Worm (Caenorhabditis elegans) whole organism, mixed stage, embryonic: Measurements from ENCODE around the gene tofu-7.

Experiments
- M03D4.4 ChIP-seq: sonication (generic microtip); optimal IDR thresholded peaks from 2 replicates; lab custom pipeline; 2017; ENCODE audit warnings: mild to moderate bottlenecking, missing genetic modification characterization, missing compliant biosample characterization
- bed-3 ChIP-seq: fragments of 200-800 bp; sonication (Bioruptor generic); optimal IDR thresholded peaks from 3 replicates; lab custom pipeline; 2018; ENCODE audit warnings: mild to moderate bottlenecking, missing genetic modification characterization, moderate library complexity, missing compliant biosample characterization
- blmp-1 ChIP-seq: fragments of 150-350 bp; optimal IDR thresholded peaks from 2 replicates; lab custom pipeline; 2014; ENCODE audit warnings: missing biosample characterization, missing genetic modification characterization
- ceh-39 ChIP-seq: fragments of 150-350 bp; optimal IDR thresholded peaks from 2 replicates; lab custom pipeline; 2014; ENCODE audit warnings: missing biosample characterization, missing genetic modification characterization
- ceh-83 ChIP-seq: fragments of 200-800 bp; sonication (Bioruptor generic); optimal IDR thresholded peaks from 2 replicates; lab custom pipeline; 2018; ENCODE audit warnings: mild to moderate bottlenecking, missing genetic modification characterization, missing compliant biosample characterization
- ces-1 ChIP-seq: fragments of 150-350 bp; optimal IDR thresholded peaks from 2 replicates; lab custom pipeline; 2014; ENCODE audit warnings: missing biosample characterization, missing genetic modification reagents, missing genetic modification characterization
- drap-1 ChIP-seq: fragments of 200-800 bp; sonication (Bioruptor generic); optimal IDR thresholded peaks from 3 replicates; lab custom pipeline; 2018; ENCODE audit warnings: mild to moderate bottlenecking, missing genetic modification characterization, missing compliant biosample characterization
- elt-1 ChIP-seq: sonication (generic microtip); optimal IDR thresholded peaks from 2 replicates; lab custom pipeline; 2017; ENCODE audit warnings: missing genetic modification characterization, mild to moderate bottlenecking, missing compliant biosample characterization, antibody characterized with exemption, moderate library complexity, borderline replicate concordance; ENCODE audit not compliant: insufficient read depth
- elt-3 ChIP-seq: fragments of 150-350 bp; optimal IDR thresholded peaks from 2 replicates; lab custom pipeline; 2014; ENCODE audit warnings: missing biosample characterization, missing genetic modification characterization
- flh-1 ChIP-seq: fragments of 200-800 bp; sonication (Bioruptor generic); optimal IDR thresholded peaks from 2 replicates; lab custom pipeline; 2018; ENCODE audit warnings: mild to moderate bottlenecking, missing genetic modification characterization, moderate library complexity, missing compliant biosample characterization
- ham-2 ChIP-seq: fragments of 200-800 bp; sonication (Bioruptor generic); optimal IDR thresholded peaks from 2 replicates; lab custom pipeline; 2018; ENCODE audit warnings: mild to moderate bottlenecking, missing genetic modification characterization, missing compliant biosample characterization
- hlh-1 ChIP-seq: fragments of 150-350 bp; optimal IDR thresholded peaks from 2 replicates; lab custom pipeline; 2014; ENCODE audit warnings: missing biosample characterization, missing genetic modification reagents, missing genetic modification characterization
- lin-13 ChIP-seq: fragments of 150-350 bp; optimal IDR thresholded peaks from 2 replicates; lab custom pipeline; 2014; ENCODE audit warnings: missing biosample characterization, missing genetic modification characterization
- lin-32 ChIP-seq: fragments of 200-800 bp; sonication (Bioruptor generic); optimal IDR thresholded peaks from 2 replicates; lab custom pipeline; 2018; ENCODE audit warnings: mild to moderate bottlenecking, missing genetic modification characterization, missing compliant biosample characterization
- lsy-2 ChIP-seq: fragments of 150-350 bp; optimal IDR thresholded peaks from 2 replicates; lab custom pipeline; 2014; ENCODE audit warnings: missing biosample characterization, missing genetic modification characterization
- mab-5 ChIP-seq: fragments of 150-350 bp; optimal IDR thresholded peaks from 2 replicates; lab custom pipeline; 2014; ENCODE audit warnings: missing biosample characterization, missing genetic modification characterization
- mep-1 ChIP-seq: fragments of 150-350 bp; optimal IDR thresholded peaks from 2 replicates; lab custom pipeline; 2017; ENCODE audit warnings: missing biosample characterization, missing genetic modification reagents, missing genetic modification characterization, inconsistent platforms
- mls-2 ChIP-seq: sonication (generic microtip); optimal IDR thresholded peaks from 2 replicates; lab custom pipeline; 2016; ENCODE audit warnings: mild to moderate bottlenecking, missing genetic modification characterization, moderate library complexity, missing compliant biosample characterization
- nhr-12 ChIP-seq: fragments of 150-350 bp; optimal IDR thresholded peaks from 2 replicates; lab custom pipeline; 2014; ENCODE audit warnings: missing biosample characterization, missing genetic modification characterization
- nhr-2 ChIP-seq: fragments of 150-350 bp; optimal IDR thresholded peaks from 2 replicates; lab custom pipeline; 2014; ENCODE audit warnings: missing biosample characterization, missing genetic modification characterization
- nhr-237 ChIP-seq: fragments of 150-350 bp; optimal IDR thresholded peaks from 2 replicates; lab custom pipeline; 2014; ENCODE audit warnings: missing biosample characterization, missing genetic modification characterization
- nhr-76 ChIP-seq: sonication (generic microtip); optimal IDR thresholded peaks from 2 replicates; lab custom pipeline; 2017; ENCODE audit warnings: missing biosample characterization, missing genetic modification characterization
- pha-4 ChIP-seq: fragments of 150-350 bp; optimal IDR thresholded peaks from 2 replicates; lab custom pipeline; 2018; ENCODE audit warnings: missing biosample characterization, missing genetic modification reagents, missing genetic modification characterization
- sem-2 ChIP-seq: fragments of 200-800 bp; sonication (Bioruptor generic); optimal IDR thresholded peaks from 2 replicates; lab custom pipeline; 2018; ENCODE audit warnings: mild to moderate bottlenecking, missing genetic modification characterization, missing compliant biosample characterization
- snpc-4 ChIP-seq: fragments of 150-350 bp; optimal IDR thresholded peaks from 2 replicates; lab custom pipeline; 2014; ENCODE audit warnings: missing biosample characterization, missing genetic modification characterization
- sptf-1 ChIP-seq: sonication (generic microtip); optimal IDR thresholded peaks from 2 replicates; lab custom pipeline; 2017; ENCODE audit warnings: mild to moderate bottlenecking, missing genetic modification characterization, moderate library complexity, missing compliant biosample characterization
- tbx-8 ChIP-seq: fragments of 200-800 bp; sonication (Bioruptor generic); optimal IDR thresholded peaks from 2 replicates; lab custom pipeline; 2018; ENCODE audit warnings: mild to moderate bottlenecking, missing genetic modification characterization, moderate library complexity, missing compliant biosample characterization
- unc-120 ChIP-seq: sonication (generic microtip); optimal IDR thresholded peaks from 2 replicates; lab custom pipeline; 2017; ENCODE audit warnings: missing genetic modification characterization, missing compliant biosample characterization; ENCODE audit not compliant: poor library complexity, severe bottlenecking
- unc-39 ChIP-seq: fragments of 150-350 bp; optimal IDR thresholded peaks from 2 replicates; lab custom pipeline; 2014; ENCODE audit warnings: missing biosample characterization, missing genetic modification characterization
- unc-62 ChIP-seq: fragments of 150-350 bp; optimal IDR thresholded peaks from 2 replicates; lab custom pipeline; 2014; ENCODE audit warnings: missing biosample characterization, missing genetic modification reagents, missing genetic modification characterization
- zip-8 ChIP-seq: fragments of 150-350 bp; optimal IDR thresholded peaks from 2 replicates; lab custom pipeline; 2014; ENCODE audit warnings: missing biosample characterization, missing genetic modification characterization

The tofu-7 gene

ce11 chrIII:7091042-7091441 lies 6.2 kb upstream of the tofu-7 start, which contains the start of gene ZK418.2:
Gene ZK418.2 (plus strand): TSS chrIII:7091342.
- TF ChIP-seq lsy-2 (tag; lab: Kevin White, UChicago) (no peak), mls-2 (tag; lab: Kevin White, UChicago) (no peak), pha-4 (tag; lab: Kevin White, UChicago) (no peak), unc-62 (GFP tag; lab: Kevin White, UChicago) (no peak), mab-5 (no peak), hlh-1 (tag; lab: Kevin White, UChicago) (no peak), ham-2 (GFP tag; lab: Kevin White, UChicago) (no peak), nhr-2 (tag; lab: Kevin White, UChicago) (no peak), elt-1 (tag; lab: Kevin White, UChicago) (no peak), tbx-8 (no peak), lin-13 (no peak), ceh-83 (GFP tag; lab: Kevin White, UChicago) (no peak), unc-39 (tag; lab: Kevin White, UChicago) (no peak), blmp-1 (no peak), drap-1 (GFP tag; lab: Kevin White, UChicago) (no peak), nhr-76 (no peak), flh-1 (GFP tag; lab: Kevin White, UChicago) (no peak), ceh-39 (tag; lab: Kevin White, UChicago) (no peak)

ce11 chrIII:7090545-7090944 lies 5.7 kb upstream of the tofu-7 start, which contains the start of gene ZK418.10:
Gene ZK418.10 (minus strand): TSS chrIII:7090692.
- TF ChIP-seq unc-120 (tag; lab: Kevin White, UChicago) (no peak), sem-2 (no peak), unc-62 (GFP tag; lab: Kevin White, UChicago) (no peak), hlh-1 (tag; lab: Kevin White, UChicago) (no peak), bed-3 (GFP tag; lab: Kevin White, UChicago) (no peak), nhr-237 (tag; lab: Kevin White, UChicago) (no peak), nhr-76 (no peak), elt-3 (no peak), mep-1 (tag; lab: Kevin White, UChicago) (no peak), nhr-12 (tag; lab: Kevin White, UChicago) (no peak), tbx-8 (no peak), ceh-83 (GFP tag; lab: Kevin White, UChicago) (no peak)

ce11 chrIII:7087691-7088323 lies 3.0 kb upstream of the tofu-7 start, which contains the start of gene fubl-2:
Gene fubl-2 (minus strand): TSS chrIII:7087741.
- TF ChIP-seq ces-1 (GFP tag; lab: Kevin White, UChicago) (peak; percentile 4), ceh-39 (tag; lab: Kevin White, UChicago) (peak; percentile 80), sptf-1 (tag; lab: Kevin White, UChicago) (no peak), mep-1 (tag; lab: Kevin White, UChicago) (peak; percentile 27)
- TF ChIP-seq, all 35 proteins: peak for 3

ce11 chrIII:7087180-7087579 lies 2.4 kb upstream of the tofu-7 start:
- TF ChIP-seq snpc-4 (tag; lab: Kevin White, UChicago) (no peak), unc-120 (tag; lab: Kevin White, UChicago) (no peak), pha-4 (tag; lab: Kevin White, UChicago) (no peak), nhr-2 (tag; lab: Kevin White, UChicago) (no peak), hlh-1 (tag; lab: Kevin White, UChicago) (no peak), ces-1 (GFP tag; lab: Kevin White, UChicago) (no peak), ceh-83 (GFP tag; lab: Kevin White, UChicago) (no peak), lin-32 (GFP tag; lab: Kevin White, UChicago) (no peak), zip-8 (tag; lab: Kevin White, UChicago) (no peak), M03D4.4 (no peak)

- TF ChIP-seq flh-1 (GFP tag; lab: Kevin White, UChicago) (no peak), nhr-2 (tag; lab: Kevin White, UChicago) (no peak), pha-4 (tag; lab: Kevin White, UChicago) (no peak), lin-13 (no peak), unc-62 (GFP tag; lab: Kevin White, UChicago) (no peak), ceh-39 (tag; lab: Kevin White, UChicago) (no peak)
- TF ChIP-seq, all 35 proteins: peak for 0
Observed at ce11 chrIII:7083106-7083505, 1.7 kb downstream of the tofu-7 start.
